Fruit fly (Drosophila melanogaster): ENCODE data around the gene CG34292.

DNA sequence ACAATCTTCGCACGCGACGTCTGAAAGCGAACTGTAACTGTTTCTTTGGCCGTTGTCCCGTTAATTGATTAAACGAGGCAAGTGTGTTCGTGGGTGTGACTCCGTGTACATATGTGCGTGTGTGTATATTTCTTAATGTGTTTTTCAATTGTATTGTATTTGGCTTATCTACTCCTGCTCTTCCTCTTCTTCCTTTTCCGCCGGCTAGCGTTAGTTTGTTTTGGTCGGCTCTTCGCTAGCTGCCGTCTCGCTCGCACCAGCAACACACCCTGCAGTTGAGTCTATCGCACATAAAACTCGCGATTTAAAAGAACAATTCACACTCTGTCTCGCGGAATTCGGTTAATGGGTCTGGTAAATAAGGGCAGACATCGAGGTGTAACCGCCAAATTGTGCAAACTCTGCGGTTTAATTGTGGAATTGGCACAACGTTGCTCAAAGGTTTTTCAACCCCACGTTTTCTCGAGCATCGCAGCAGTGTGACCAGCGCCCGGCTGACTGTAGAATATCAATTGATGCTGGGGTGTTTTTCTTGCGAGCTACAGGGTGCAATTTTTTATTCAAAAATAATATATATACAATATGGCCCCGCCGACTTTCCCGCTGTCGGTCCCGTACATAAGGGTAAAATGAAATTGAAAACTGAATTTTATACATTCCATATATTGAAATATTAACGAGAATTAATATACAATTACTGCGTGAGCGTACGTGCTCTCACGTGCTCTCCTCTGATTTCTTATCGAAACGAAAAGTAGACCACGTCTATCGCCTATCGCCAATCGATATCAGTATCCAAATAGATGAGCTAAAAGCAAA is 50.0 kb downstream of the CG34292 start, which contains the start of the genes gb and CG5815:
- no peak for TF ChIP-seq usp (GFP tag; optimal IDR thresholded peaks at IDR 0.05)
- peak in 1 of 2 experiments; percentile 72 for TF ChIP-seq EcR (GFP tag; optimal IDR thresholded peaks at IDR 0.05)
- TF ChIP-seq CG8478 (optimal IDR thresholded peaks at IDR 0.05), result no peak
- TF ChIP-seq pan (optimal IDR thresholded peaks at IDR 0.05), result no peak
- no peak for TF ChIP-seq psq (optimal IDR thresholded peaks at IDR 0.05)
- no peak for TF ChIP-seq Dll (optimal IDR thresholded peaks at IDR 0.05)
